Worm (Caenorhabditis elegans) whole organism, L1 larva: ENCODE data around the gene rml-3.

Experiments used
- dpl-1 ChIP-seq, 3 experiments: fragments of 150-350 bp in 2 of 3; sonication (generic microtip) in 1 of 3; optimal IDR thresholded peaks; 2 replicates each; lab custom pipeline; 2014 to 2017; ENCODE audit warnings: missing biosample characterization in 3 of 3, missing genetic modification characterization in 3 of 3, missing genetic modification reagents in 3 of 3
- jun-1 ChIP-seq: fragments of 150-350 bp; optimal IDR thresholded peaks from 2 replicates; lab custom pipeline; 2014; ENCODE audit warnings: missing biosample characterization, missing genetic modification reagents, missing genetic modification characterization
- mdl-1 ChIP-seq, 2 experiments: fragments of 150-350 bp; optimal IDR thresholded peaks; 2 replicates each; lab custom pipeline; 2014 to 2017; ENCODE audit warnings: missing biosample characterization in 2 of 2, missing genetic modification characterization in 2 of 2, inconsistent platforms in 1 of 2

DNA sequence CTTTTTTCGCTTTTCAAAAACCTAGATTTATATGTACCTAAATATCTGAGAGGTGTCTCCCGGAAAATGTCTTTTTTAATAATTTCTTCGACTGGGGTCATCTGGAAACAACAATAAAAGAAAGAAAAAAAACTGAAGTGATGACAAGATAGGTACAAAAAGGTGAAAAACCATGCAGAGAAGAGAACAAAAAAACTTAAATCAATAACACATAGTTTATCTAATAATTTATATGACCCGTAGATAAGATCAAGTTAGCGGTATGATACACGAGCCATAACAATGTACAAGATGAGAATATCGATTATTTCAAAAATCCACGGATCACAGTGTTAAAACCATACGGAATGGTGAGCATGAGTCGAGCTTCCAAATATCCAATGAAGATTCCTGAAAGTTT is 32.6 kb downstream of the rml-3 start, which contains the start of gene mtp-18:
- TF ChIP-seq dpl-1 (GFP tag; optimal IDR thresholded peaks at IDR 0.05; lab: Kevin White, UChicago) (no peak), jun-1 (no peak), mdl-1 (tag; optimal IDR thresholded peaks at IDR 0.05; lab: Kevin White, UChicago) (no peak)
